Worm (Caenorhabditis elegans) whole organism, L3 larva: Measurements from ENCODE around the gene cdka-1.

Experiments
- aly-2 ChIP-seq: fragments of 150-350 bp; optimal IDR thresholded peaks from 2 replicates; lab custom pipeline; 2014; ENCODE audit warnings: missing biosample characterization, missing genetic modification characterization
- ama-1 ChIP-seq: fragments of 150-350 bp; optimal IDR thresholded peaks from 2 replicates; lab custom pipeline; 2018
- elt-1 ChIP-seq: fragments of 150-350 bp; optimal IDR thresholded peaks from 2 replicates; lab custom pipeline; 2014; ENCODE audit warnings: missing biosample characterization, missing genetic modification characterization
- jun-1 ChIP-seq: fragments of 150-350 bp; optimal IDR thresholded peaks from 2 replicates; lab custom pipeline; 2014; ENCODE audit warnings: missing biosample characterization, missing genetic modification reagents, missing genetic modification characterization
- lin-39 ChIP-seq: fragments of 150-350 bp; optimal IDR thresholded peaks from 2 replicates; lab custom pipeline; 2018; ENCODE audit warnings: missing biosample characterization, missing genetic modification reagents, missing genetic modification characterization
- nhr-25 ChIP-seq: sonication (generic microtip); optimal IDR thresholded peaks from 2 replicates; lab custom pipeline; 2017; ENCODE audit warnings: missing biosample characterization, missing genetic modification characterization
- nhr-28 ChIP-seq: fragments of 150-350 bp; optimal IDR thresholded peaks from 2 replicates; lab custom pipeline; 2014; ENCODE audit warnings: missing biosample characterization, missing genetic modification characterization
- pha-4 ChIP-seq: fragments of 150-350 bp; optimal IDR thresholded peaks from 2 replicates; lab custom pipeline; 2014; ENCODE audit warnings: missing biosample characterization, missing genetic modification reagents, missing genetic modification characterization
- zag-1 ChIP-seq: fragments of 150-350 bp; optimal IDR thresholded peaks from 2 replicates; lab custom pipeline; 2014; ENCODE audit warnings: missing biosample characterization, missing genetic modification characterization

DNA sequence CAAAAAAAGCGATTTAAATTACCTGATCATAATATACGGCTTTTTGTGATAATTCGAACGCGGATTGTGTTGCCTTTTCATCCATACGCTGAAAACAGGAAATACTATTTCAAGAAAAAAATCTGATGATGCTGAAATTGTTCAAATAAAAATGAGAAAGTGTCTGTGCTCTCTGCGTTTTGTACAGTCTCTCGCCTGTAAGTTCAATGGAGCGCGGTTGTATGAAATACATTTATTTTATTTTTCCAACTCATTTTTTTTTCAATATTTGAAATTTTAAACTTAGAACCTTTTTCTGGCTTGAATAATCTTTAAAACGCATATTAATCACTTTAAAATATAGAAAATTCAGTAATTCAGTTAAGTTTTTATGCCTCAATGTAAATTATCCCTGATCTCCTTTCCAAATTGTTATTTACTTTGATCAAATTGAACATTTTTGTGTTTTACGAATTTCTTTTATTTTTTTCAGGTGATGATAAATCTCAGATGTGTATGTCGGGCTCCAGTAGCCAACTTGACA is 45.4 kb downstream of the cdka-1 start, which contains the start of the genes clp-2 and mrpl-16:
- TF ChIP-seq pha-4 (tag; lab: Kevin White, UChicago) (no peak), nhr-25 (tag; lab: Kevin White, UChicago) (no peak), jun-1 (tag; lab: Kevin White, UChicago) (no peak), ama-1 (lab: Kevin White, UChicago) (no peak), elt-1 (no peak), lin-39 (tag; lab: Kevin White, UChicago) (no peak), aly-2 (no peak), zag-1 (tag; lab: Kevin White, UChicago) (no peak), nhr-28 (tag; lab: Kevin White, UChicago) (no peak)
